Worm (Caenorhabditis elegans) whole organism, L4 larva: Measurements from ENCODE around the gene Y6G8.2.
A peak's percentile ranks its signal among the peaks of the same experiment; 100 is the strongest.

Experiments
- F26F4.8 ChIP-seq: fragments of 200-800 bp; sonication (Bioruptor generic); conservative IDR thresholded peaks from 2 replicates; pipeline ENCODE4 v1.3.6; 2022; ENCODE audit warnings: missing genetic modification characterization, missing compliant biosample characterization
- T20F7.1 ChIP-seq: fragments of 200-800 bp; sonication (Bioruptor generic); optimal IDR thresholded peaks from 2 replicates; lab custom pipeline; 2018; ENCODE audit warnings: mild to moderate bottlenecking, missing genetic modification characterization, missing compliant biosample characterization
- T26A8.4 ChIP-seq: fragments of 200-800 bp; sonication (Bioruptor generic); IDR thresholded peaks from 2 replicates; pipeline ENCODE4 v1.3.6; 2022; ENCODE audit warnings: missing genetic modification characterization, missing compliant biosample characterization
- Y48G9A.11 ChIP-seq: fragments of 200-800 bp; sonication (Bioruptor generic); IDR thresholded peaks from 2 replicates; pipeline ENCODE4 v1.3.6; 2022; ENCODE audit warnings: missing genetic modification reagents, missing genetic modification characterization, missing compliant biosample characterization
- aha-1 ChIP-seq: fragments of 150-350 bp; peaks from one replicate; lab custom pipeline; 2014; ENCODE audit warnings: missing biosample characterization, missing genetic modification characterization
- ama-1 ChIP-seq: fragments of 150-350 bp; optimal IDR thresholded peaks from 2 replicates; lab custom pipeline; 2014; ENCODE audit warnings: inconsistent platforms, mixed read lengths
- ceh-82 ChIP-seq: sonication (generic microtip); optimal IDR thresholded peaks from 2 replicates; lab custom pipeline; 2017; ENCODE audit warnings: missing biosample characterization, missing genetic modification characterization
- ces-1 ChIP-seq: fragments of 150-350 bp; sonication (generic microtip); optimal IDR thresholded peaks from 4 replicates; lab custom pipeline; 2014; ENCODE audit warnings: missing biosample characterization, missing genetic modification reagents, missing genetic modification characterization
- cey-2 ChIP-seq: sonication (generic microtip); optimal IDR thresholded peaks from 3 replicates; lab custom pipeline; 2017; ENCODE audit warnings: missing genetic modification characterization, mild to moderate bottlenecking, missing compliant biosample characterization, antibody characterized with exemption, borderline replicate concordance; ENCODE audit not compliant: insufficient read depth
- daf-16 ChIP-seq, 3 experiments: sonication (generic microtip); optimal IDR thresholded peaks; 2 replicates each; lab custom pipeline; 2016 to 2017; ENCODE audit warnings: missing genetic modification characterization in 3 of 3, missing genetic modification reagents in 3 of 3, mild to moderate bottlenecking in 2 of 3, missing compliant biosample characterization in 2 of 3, missing biosample characterization in 1 of 3, moderate library complexity in 1 of 3
- daf-19 ChIP-seq: fragments of 200-800 bp; sonication (Bioruptor generic); conservative IDR thresholded peaks from 2 replicates; pipeline ENCODE4 v1.3.6; 2022; ENCODE audit warnings: missing genetic modification characterization, missing compliant biosample characterization
- dmd-6 ChIP-seq: fragments of 200-800 bp; sonication (Bioruptor generic); IDR thresholded peaks from 2 replicates; pipeline ENCODE4 v1.3.6; 2022; ENCODE audit warnings: missing genetic modification reagents, missing genetic modification characterization, missing compliant biosample characterization
- dmd-9 ChIP-seq: fragments of 200-800 bp; sonication (Bioruptor generic); IDR thresholded peaks from 2 replicates; pipeline ENCODE4 v1.3.6; 2022; ENCODE audit warnings: missing genetic modification reagents, missing genetic modification characterization, missing compliant biosample characterization
- duxl-1 ChIP-seq: sonication (generic microtip); optimal IDR thresholded peaks from 2 replicates; lab custom pipeline; 2016; ENCODE audit warnings: mild to moderate bottlenecking, missing genetic modification characterization, moderate library complexity, missing compliant biosample characterization; ENCODE audit not compliant: poor library complexity
- dve-1 ChIP-seq: sonication (generic microtip); optimal IDR thresholded peaks from 2 replicates; lab custom pipeline; 2017; ENCODE audit warnings: antibody characterized with exemption, mild to moderate bottlenecking, missing genetic modification characterization, missing compliant biosample characterization; ENCODE audit not compliant: insufficient read depth
- egl-27 ChIP-seq: sonication (generic microtip); optimal IDR thresholded peaks from 3 replicates; lab custom pipeline; 2017; ENCODE audit warnings: missing biosample characterization, missing genetic modification reagents, missing genetic modification characterization
- fkh-10 ChIP-seq: fragments of 150-350 bp; optimal IDR thresholded peaks from 2 replicates; lab custom pipeline; 2014; ENCODE audit warnings: missing biosample characterization, missing genetic modification reagents, missing genetic modification characterization
- gei-8 ChIP-seq: fragments of 200-800 bp; sonication (Bioruptor generic); optimal IDR thresholded peaks from 2 replicates; lab custom pipeline; 2018; ENCODE audit warnings: mild to moderate bottlenecking, missing genetic modification characterization, missing compliant biosample characterization
- hlh-11 ChIP-seq: fragments of 200-800 bp; sonication (Bioruptor generic); optimal IDR thresholded peaks from 2 replicates; lab custom pipeline; 2018; ENCODE audit warnings: mild to moderate bottlenecking, missing genetic modification characterization, missing compliant biosample characterization
- lin-13 ChIP-seq: fragments of 150-350 bp; optimal IDR thresholded peaks from 2 replicates; lab custom pipeline; 2014; ENCODE audit warnings: missing biosample characterization, missing genetic modification reagents, missing genetic modification characterization
- lin-15B ChIP-seq: fragments of 150-350 bp; sonication (generic microtip); optimal IDR thresholded peaks from 3 replicates; lab custom pipeline; 2014; ENCODE audit warnings: missing biosample characterization, missing genetic modification characterization
- lsy-2 ChIP-seq, 2 experiments: fragments of 150-350 bp in 1 of 2; sonication (generic microtip) in 1 of 2; optimal IDR thresholded peaks; 2 replicates each; lab custom pipeline; 2014 to 2017; ENCODE audit warnings: missing biosample characterization in 2 of 2, missing genetic modification characterization in 2 of 2
- madf-5 ChIP-seq, 2 experiments: fragments of 200-800 bp; sonication (Bioruptor generic); IDR thresholded peaks; 2 replicates each; pipeline ENCODE4 v1.3.6; 2022; ENCODE audit warnings: missing compliant biosample characterization in 2 of 2, missing genetic modification characterization in 2 of 2
- mdt-29 ChIP-seq: fragments of 200-800 bp; sonication (Bioruptor generic); IDR thresholded peaks from 2 replicates; pipeline ENCODE4 v1.3.6; 2022; ENCODE audit warnings: missing genetic modification reagents, missing genetic modification characterization, missing compliant biosample characterization
- mes-2 ChIP-seq: sonication (generic microtip); optimal IDR thresholded peaks from 2 replicates; lab custom pipeline; 2016; ENCODE audit warnings: missing genotype, mild to moderate bottlenecking, missing genetic modification characterization, missing compliant biosample characterization; ENCODE audit not compliant: poor library complexity, severe bottlenecking
- mxl-2 ChIP-seq: fragments of 200-800 bp; sonication (Bioruptor generic); conservative IDR thresholded peaks from 2 replicates; pipeline ENCODE4 v1.3.6; 2022; ENCODE audit warnings: missing genetic modification reagents, missing genetic modification characterization, missing compliant biosample characterization
- mxl-3 ChIP-seq: fragments of 200-800 bp; sonication (Bioruptor generic); optimal IDR thresholded peaks from 2 replicates; lab custom pipeline; 2018; ENCODE audit warnings: mild to moderate bottlenecking, missing genetic modification characterization, missing compliant biosample characterization
- nhr-11 ChIP-seq: fragments of 150-350 bp; optimal IDR thresholded peaks from 2 replicates; lab custom pipeline; 2014; ENCODE audit warnings: missing biosample characterization, missing genetic modification characterization
- nhr-237 ChIP-seq: sonication (generic microtip); optimal IDR thresholded peaks from 2 replicates; lab custom pipeline; 2017; ENCODE audit warnings: missing biosample characterization, missing genetic modification characterization
- nhr-25 ChIP-seq: sonication (generic microtip); optimal IDR thresholded peaks from 2 replicates; lab custom pipeline; 2017; ENCODE audit warnings: missing genetic modification characterization, mild to moderate bottlenecking, missing compliant biosample characterization, antibody characterized with exemption, moderate library complexity, borderline replicate concordance; ENCODE audit not compliant: insufficient read depth
- nhr-28 ChIP-seq: fragments of 150-350 bp; optimal IDR thresholded peaks from 2 replicates; lab custom pipeline; 2014; ENCODE audit warnings: missing biosample characterization, missing genetic modification characterization
- nhr-48 ChIP-seq: sonication (generic microtip); optimal IDR thresholded peaks from 2 replicates; lab custom pipeline; 2016; ENCODE audit warnings: mild to moderate bottlenecking, missing genetic modification characterization, missing compliant biosample characterization
- nhr-6 ChIP-seq: fragments of 150-350 bp; optimal IDR thresholded peaks from 2 replicates; lab custom pipeline; 2014; ENCODE audit warnings: missing biosample characterization, missing genetic modification characterization
- nhr-77 ChIP-seq: fragments of 150-350 bp; optimal IDR thresholded peaks from 2 replicates; lab custom pipeline; 2014; ENCODE audit warnings: missing biosample characterization, missing genetic modification characterization
- pha-4 ChIP-seq, 2 experiments: fragments of 150-350 bp in 1 of 2; fragments of 200-800 bp in 1 of 2; sonication (Bioruptor generic) in 1 of 2; IDR thresholded peaks in 1 of 2; optimal IDR thresholded peaks in 1 of 2; 2 replicates each; pipeline versions ENCODE4 v1.3.6 to Lab custom; 2014 to 2022; ENCODE audit warnings: missing genetic modification characterization in 2 of 2, missing genetic modification reagents in 2 of 2, missing biosample characterization in 1 of 2, missing compliant biosample characterization in 1 of 2
- pqm-1 ChIP-seq: sonication (generic microtip); optimal IDR thresholded peaks from 2 replicates; lab custom pipeline; 2017; ENCODE audit warnings: missing biosample characterization, missing genetic modification characterization
- sdz-12 ChIP-seq: fragments of 200-800 bp; sonication (Bioruptor generic); optimal IDR thresholded peaks from 2 replicates; lab custom pipeline; 2018; ENCODE audit warnings: mild to moderate bottlenecking, missing genetic modification characterization, missing compliant biosample characterization
- set-16 ChIP-seq: fragments of 200-800 bp; sonication (Bioruptor generic); IDR thresholded peaks from 2 replicates; pipeline ENCODE4 v1.3.6; 2022; ENCODE audit warnings: missing genetic modification reagents, missing genetic modification characterization, missing compliant biosample characterization
- tra-1 ChIP-seq: fragments of 200-800 bp; sonication (Bioruptor generic); IDR thresholded peaks from 2 replicates; pipeline ENCODE4 v1.3.6; 2022; ENCODE audit warnings: missing genetic modification reagents, missing genetic modification characterization, missing compliant biosample characterization
- unc-62 ChIP-seq, 3 experiments: fragments of 150-350 bp in 1 of 3; sonication (generic microtip); optimal IDR thresholded peaks in 2 of 3; peaks in 1 of 3; 1 replicate in 1 of 3; 2 replicates in 2 of 3; lab custom pipeline; 2014 to 2017; ENCODE audit warnings: missing biosample characterization in 3 of 3, missing genetic modification characterization in 3 of 3, missing genetic modification reagents in 3 of 3, missing genotype in 1 of 3
- zag-1 ChIP-seq: fragments of 150-350 bp; optimal IDR thresholded peaks from 2 replicates; lab custom pipeline; 2014; ENCODE audit warnings: missing biosample characterization, missing genetic modification characterization
- zfp-2 ChIP-seq: sonication (generic microtip); optimal IDR thresholded peaks from 2 replicates; lab custom pipeline; 2016; ENCODE audit warnings: mild to moderate bottlenecking, missing genetic modification characterization, missing compliant biosample characterization
- ztf-7 ChIP-seq: fragments of 150-350 bp; optimal IDR thresholded peaks from 2 replicates; lab custom pipeline; 2014; ENCODE audit warnings: missing biosample characterization, missing genetic modification characterization

The Y6G8.2 gene

ce11 chrV:17551396-17551795, 47.4 kb downstream of the Y6G8.2 start:
- TF ChIP-seq daf-19 (GFP tag; lab: Robert Waterston, UW): no peak
- no peak for TF ChIP-seq F26F4.8 (GFP tag; lab: Robert Waterston, UW)
- peak in 1 of 2 experiments; percentile 91 for TF ChIP-seq unc-62 (GFP tag; optimal IDR thresholded peaks at IDR 0.05 in 1 of 2; lab: Kevin White, UChicago)
- TF ChIP-seq unc-62 (tag; optimal IDR thresholded peaks at IDR 0.05; lab: Kevin White, UChicago): no peak

ce11 chrV:17549362-17549761, 49.4 kb downstream of the Y6G8.2 start, which contains the start of gene fbxa-176:
Gene fbxa-176, plus strand, starts transcription at chrV:17549675.
- TF ChIP-seq Y48G9A.11 (no peak), F26F4.8 (GFP tag; lab: Robert Waterston, UW) (no peak), aha-1 (tag; lab: Kevin White, UChicago) (no peak), nhr-237 (tag; lab: Kevin White, UChicago) (no peak), mxl-2 (GFP tag; lab: Robert Waterston, UW) (no peak), T26A8.4 (GFP tag; lab: Robert Waterston, UW) (no peak), cey-2 (no peak), dve-1 (tag; lab: Kevin White, UChicago) (peak; percentile 12), ama-1 (lab: Kevin White, UChicago) (no peak), pqm-1 (tag; lab: Kevin White, UChicago) (peak; percentile 32), hlh-11 (tag; lab: Kevin White, UChicago) (peak; percentile 26), ztf-7 (tag; lab: Kevin White, UChicago) (no peak), dmd-6 (GFP tag; lab: Robert Waterston, UW) (peak; percentile 60), daf-16 (GFP tag; optimal IDR thresholded peaks at IDR 0.05; lab: Kevin White, UChicago) (no peak), daf-16 (tag; optimal IDR thresholded peaks at IDR 0.05; lab: Kevin White, UChicago) (peak; percentile 65), T20F7.1 (GFP tag; lab: Kevin White, UChicago) (no peak)
- TF ChIP-seq, all 104 proteins: peak for 5

- no peak for TF ChIP-seq mdt-29 (GFP tag; lab: Robert Waterston, UW)
- TF ChIP-seq pha-4 (GFP tag; IDR thresholded peaks at IDR 0.05; lab: Robert Waterston, UW): peak; percentile 38; the same call in 1 of the 2 replicates
- no peak for TF ChIP-seq pha-4 (tag; optimal IDR thresholded peaks at IDR 0.05; lab: Kevin White, UChicago)
- peak; percentile 98 for TF ChIP-seq set-16
- TF ChIP-seq nhr-11 (tag; lab: Kevin White, UChicago): no peak
Measured at ce11 chrV:17548635-17549034, 50.1 kb downstream of the Y6G8.2 start.

- TF ChIP-seq pqm-1 (tag; lab: Kevin White, UChicago) (peak; percentile 45), gei-8 (no peak), T26A8.4 (GFP tag; lab: Robert Waterston, UW) (no peak), lin-15B (tag; lab: Kevin White, UChicago) (no peak), nhr-48 (tag; lab: Kevin White, UChicago) (no peak), ceh-82 (tag; lab: Kevin White, UChicago) (no peak), madf-5 (GFP tag; IDR thresholded peaks at IDR 0.05; lab: Robert Waterston, UW) (no peak), ces-1 (no peak), duxl-1 (tag; lab: Kevin White, UChicago) (peak; percentile 25), mxl-3 (no peak), dmd-9 (no peak), nhr-25 (no peak), lin-13 (no peak), egl-27 (tag; lab: Kevin White, UChicago) (no peak), lsy-2 (tag; optimal IDR thresholded peaks at IDR 0.05; lab: Kevin White, UChicago) (no peak), zfp-2 (tag; lab: Kevin White, UChicago) (no peak), fkh-10 (GFP tag; lab: Kevin White, UChicago) (no peak), pha-4 (GFP tag; IDR thresholded peaks at IDR 0.05; lab: Robert Waterston, UW) (no peak), pha-4 (tag; optimal IDR thresholded peaks at IDR 0.05; lab: Kevin White, UChicago) (no peak), zag-1 (no peak), nhr-6 (no peak), tra-1 (GFP tag; lab: Robert Waterston, UW) (no peak), sdz-12 (GFP tag; lab: Kevin White, UChicago) (no peak), nhr-28 (tag; lab: Kevin White, UChicago) (peak; percentile 34), mes-2 (tag; lab: Kevin White, UChicago) (no peak), nhr-77 (tag; lab: Kevin White, UChicago) (no peak), daf-16 (GFP tag; optimal IDR thresholded peaks at IDR 0.05; lab: Kevin White, UChicago) (no peak), daf-16 (tag; optimal IDR thresholded peaks at IDR 0.05; lab: Kevin White, UChicago) (peak; percentile 80)
Measured at ce11 chrV:17546931-17547330, 51.8 kb downstream of the Y6G8.2 start.
